Fruit fly (Drosophila melanogaster) Kc167 (cell line): ENCODE measurements around the gene CG5273.

ENCODE experiments used
- Myc ChIP-seq: fragments of >200 bp; optimal IDR thresholded peaks from 2 replicates; lab custom pipeline; 2017; ENCODE audit warnings: missing external identifiers
- Sin3A ChIP-seq: fragments of >200 bp; optimal IDR thresholded peaks from 2 replicates; lab custom pipeline; 2018; ENCODE audit warnings: missing external identifiers
- h ChIP-seq: fragments of >200 bp; optimal IDR thresholded peaks from 3 replicates; lab custom pipeline; 2018; ENCODE audit warnings: missing external identifiers
- insv ChIP-seq: fragments of >200 bp; optimal IDR thresholded peaks from 3 replicates; lab custom pipeline; 2018; ENCODE audit warnings: missing external identifiers
- psq ChIP-seq: fragments of >200 bp; optimal IDR thresholded peaks from 2 replicates; lab custom pipeline; 2017; ENCODE audit warnings: missing external identifiers

DNA sequence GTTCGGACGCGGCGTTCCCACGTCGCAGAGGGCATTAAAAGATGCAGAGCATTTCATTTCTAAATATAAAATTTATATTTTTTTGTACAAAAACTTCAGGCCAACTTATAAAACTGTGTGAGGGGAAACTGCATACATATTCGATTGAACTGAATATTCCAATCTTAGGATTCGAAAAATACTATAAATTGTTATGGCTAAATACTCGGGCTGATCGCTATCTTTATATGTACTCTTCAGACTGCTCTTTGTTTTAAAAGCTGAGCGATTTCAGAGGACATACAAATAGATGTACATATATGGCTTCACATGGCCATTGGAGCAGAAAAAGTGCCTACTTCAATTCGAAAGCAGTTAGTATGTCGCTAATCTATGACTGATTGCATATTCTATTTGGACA, 44.0 kb downstream of the CG5273 start, which contains the start of gene CG13359:
- no peak for TF ChIP-seq insv (lab: Kevin White, UChicago)
- TF ChIP-seq Myc (lab: Kevin White, UChicago) = no peak
- TF ChIP-seq Sin3A (lab: Kevin White, UChicago) = no peak
- TF ChIP-seq psq (lab: Kevin White, UChicago) = no peak
- TF ChIP-seq h (lab: Kevin White, UChicago) = no peak
